Worm (Caenorhabditis elegans): Measurements from ENCODE around the gene C01C4.2.

C01C4.2 gene

DNA sequence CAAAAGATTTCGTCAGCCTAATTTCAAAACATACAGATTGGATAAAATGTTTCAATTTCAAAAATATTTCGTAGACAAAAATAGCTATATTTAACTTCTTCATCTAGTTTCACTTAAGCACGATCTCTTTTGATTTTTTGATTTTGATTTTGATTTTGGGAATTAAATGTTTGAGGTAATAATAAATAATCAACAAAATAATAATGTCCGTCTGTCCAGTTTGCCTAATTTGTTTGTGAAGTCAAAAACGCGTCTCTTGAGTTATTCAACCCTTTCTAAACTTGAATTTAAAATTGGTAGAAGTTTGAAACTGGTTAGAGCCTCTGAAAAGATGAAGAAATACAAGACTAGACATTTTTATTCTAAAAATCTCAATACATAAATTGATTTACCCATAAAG is 25.1 kb upstream of the C01C4.2 start:
- TF ChIP-seq nhr-25 (tag; optimal IDR thresholded peaks at IDR 0.05) (no peak), nhr-43 (tag; optimal IDR thresholded peaks at IDR 0.05; ENCODE audit: poor library complexity, severe bottlenecking) (no peak), elt-3 (tag; optimal IDR thresholded peaks at IDR 0.05) (no peak), nhr-28 (tag; optimal IDR thresholded peaks at IDR 0.05) (no peak), skn-1 (tag; optimal IDR thresholded peaks at IDR 0.05) (no peak), nhr-67 (tag; optimal IDR thresholded peaks at IDR 0.05) (no peak), eor-1 (tag; optimal IDR thresholded peaks at IDR 0.05) (no peak), mml-1 (tag; optimal IDR thresholded peaks at IDR 0.05) (no peak), tbx-2 (tag; optimal IDR thresholded peaks at IDR 0.05) (no peak), ceh-28 (tag; optimal IDR thresholded peaks at IDR 0.05) (no peak), unc-62 (GFP tag; optimal IDR thresholded peaks at IDR 0.05) (no peak), fos-1 (tag; optimal IDR thresholded peaks at IDR 0.05) (no peak), ceh-16 (tag; optimal IDR thresholded peaks at IDR 0.05) (no peak), elt-1 (tag; optimal IDR thresholded peaks at IDR 0.05) (no peak), lin-39 (tag; optimal IDR thresholded peaks at IDR 0.05) (no peak), lsy-12 (tag; optimal IDR thresholded peaks at IDR 0.05) (no peak), nhr-23 (tag; optimal IDR thresholded peaks at IDR 0.05) (no peak), jun-1 (tag; optimal IDR thresholded peaks at IDR 0.05) (no peak), nhr-237 (tag; optimal IDR thresholded peaks at IDR 0.05) (no peak)

- no peak for TF ChIP-seq ceh-16 (tag; optimal IDR thresholded peaks at IDR 0.05)
- TF ChIP-seq daf-12 (tag; optimal IDR thresholded peaks at IDR 0.05): no peak
- TF ChIP-seq nhr-43 (tag; optimal IDR thresholded peaks at IDR 0.05; ENCODE audit: poor library complexity, severe bottlenecking): no peak
- TF ChIP-seq jun-1 (tag; optimal IDR thresholded peaks at IDR 0.05): no peak
- TF ChIP-seq eor-1 (tag; optimal IDR thresholded peaks at IDR 0.05): no peak
- no peak for TF ChIP-seq nhr-76 (tag; optimal IDR thresholded peaks at IDR 0.05)
- TF ChIP-seq unc-62 (GFP tag; optimal IDR thresholded peaks at IDR 0.05): no peak
- TF ChIP-seq nhr-12 (tag; optimal IDR thresholded peaks at IDR 0.05): no peak
- TF ChIP-seq pha-4 (tag; optimal IDR thresholded peaks at IDR 0.05): no peak
- TF ChIP-seq tbx-2 (tag; optimal IDR thresholded peaks at IDR 0.05): no peak
- TF ChIP-seq lin-39 (tag; optimal IDR thresholded peaks at IDR 0.05): no peak
- no peak for TF ChIP-seq mml-1 (tag; optimal IDR thresholded peaks at IDR 0.05)
- no peak for TF ChIP-seq zag-1 (tag; optimal IDR thresholded peaks at IDR 0.05)
- no peak for TF ChIP-seq elt-2 (tag; optimal IDR thresholded peaks at IDR 0.05)
- no peak for TF ChIP-seq snpc-4 (tag; optimal IDR thresholded peaks at IDR 0.05)
- TF ChIP-seq fkh-10 (GFP tag; optimal IDR thresholded peaks at IDR 0.05): no peak
- no peak for TF ChIP-seq nhr-237 (tag; optimal IDR thresholded peaks at IDR 0.05)
- TF ChIP-seq mdl-1 (tag; optimal IDR thresholded peaks at IDR 0.05): no peak
Measured at ce11 chrX:3693138-3693537, 21.8 kb upstream of the C01C4.2 start, which contains the start of gene C02F12.8. Gene C02F12.8, minus strand, starts transcription at chrX:3693238.

- TF ChIP-seq hmg-11 (tag; optimal IDR thresholded peaks at IDR 0.05): peak; percentile 74
- no peak for TF ChIP-seq elt-1 (tag; optimal IDR thresholded peaks at IDR 0.05)
- peak; percentile 85 for TF ChIP-seq lin-39 (tag; optimal IDR thresholded peaks at IDR 0.05)
- TF ChIP-seq ceh-9 (tag; optimal IDR thresholded peaks at IDR 0.05): no peak
- TF ChIP-seq egl-27 (tag; optimal IDR thresholded peaks at IDR 0.05): peak; percentile 16
- TF ChIP-seq egl-5 (tag; optimal IDR thresholded peaks at IDR 0.05): peak; percentile 75
- peak; percentile 40 for TF ChIP-seq lsy-12 (tag; optimal IDR thresholded peaks at IDR 0.05)
- no peak for TF ChIP-seq ceh-16 (tag; optimal IDR thresholded peaks at IDR 0.05)
- no peak for TF ChIP-seq nhr-67 (tag; optimal IDR thresholded peaks at IDR 0.05)
- TF ChIP-seq fkh-10 (GFP tag; optimal IDR thresholded peaks at IDR 0.05): no peak
- peak; percentile 76 for TF ChIP-seq nfya-1 (tag; optimal IDR thresholded peaks at IDR 0.05; ENCODE audit: insufficient read depth)
- TF ChIP-seq nhr-25 (tag; optimal IDR thresholded peaks at IDR 0.05): no peak
Measured at ce11 chrX:3694172-3694571, 20.7 kb upstream of the C01C4.2 start.

ce11 chrX:3695826-3696225 is 19.1 kb upstream of the C01C4.2 start:
- TF ChIP-seq aly-2 (tag; optimal IDR thresholded peaks at IDR 0.05) (no peak), egl-27 (tag; optimal IDR thresholded peaks at IDR 0.05) (no peak), lin-39 (tag; optimal IDR thresholded peaks at IDR 0.05) (no peak), fkh-2 (tag; optimal IDR thresholded peaks at IDR 0.05) (no peak), unc-39 (tag; optimal IDR thresholded peaks at IDR 0.05) (no peak), ceh-28 (tag; optimal IDR thresholded peaks at IDR 0.05) (no peak), zag-1 (tag; optimal IDR thresholded peaks at IDR 0.05) (no peak), ZK546.5 (tag; optimal IDR thresholded peaks at IDR 0.05) (no peak), hmg-11 (tag; optimal IDR thresholded peaks at IDR 0.05) (peak; percentile 13)
